Fruit fly (Drosophila melanogaster) whole organism, embryonic: ENCODE results near the gene CG3408.

Experiments used
- Atf3 ChIP-seq: fragments of 200-800 bp; sonication (Bioruptor generic); optimal IDR thresholded peaks from 3 replicates; lab custom pipeline; 2016; ENCODE audit warnings: missing biosample characterization, missing genetic modification characterization
- CG10147 ChIP-seq: fragments of 200-800 bp; sonication (Bioruptor generic); optimal IDR thresholded peaks from 2 replicates; lab custom pipeline; 2019; ENCODE audit warnings: missing biosample characterization, mild to moderate bottlenecking, missing genetic modification characterization, moderate library complexity
- CG10321 ChIP-seq: fragments of 200-800 bp; sonication (Bioruptor generic); IDR thresholded peaks from 2 replicates; pipeline ENCODE4 v1.3.6; 2022; ENCODE audit warnings: missing biosample characterization, missing genetic modification characterization
- CG11696 ChIP-seq: fragments of 200-800 bp; sonication (Bioruptor generic); IDR thresholded peaks from 2 replicates; pipeline ENCODE4 v1.3.6; 2022; ENCODE audit warnings: missing biosample characterization, missing genetic modification characterization
- CG13123 ChIP-seq: fragments of 200-800 bp; sonication (Bioruptor generic); optimal IDR thresholded peaks from 2 replicates; lab custom pipeline; 2016; ENCODE audit warnings: missing biosample characterization, missing genetic modification characterization
- CG13624 ChIP-seq: fragments of 200-800 bp; sonication (Bioruptor generic); optimal IDR thresholded peaks from 2 replicates; lab custom pipeline; 2016; ENCODE audit warnings: missing biosample characterization, missing genetic modification characterization
- CG13775 ChIP-seq: fragments of 200-800 bp; sonication (Bioruptor generic); optimal IDR thresholded peaks from 3 replicates; lab custom pipeline; 2017; ENCODE audit warnings: missing biosample characterization, mild to moderate bottlenecking, missing genetic modification characterization
- CG14667 ChIP-seq: fragments of 200-800 bp; sonication (Bioruptor generic); IDR thresholded peaks from 2 replicates; pipeline ENCODE4 v1.3.6; 2022; ENCODE audit warnings: missing biosample characterization, missing genetic modification characterization
- CG15601 ChIP-seq: fragments of 200-800 bp; sonication (Bioruptor generic); optimal IDR thresholded peaks from 3 replicates; lab custom pipeline; 2019; ENCODE audit warnings: missing biosample characterization, mild to moderate bottlenecking, missing genetic modification characterization, moderate library complexity
- CG15696 ChIP-seq: fragments of 200-800 bp; sonication (Bioruptor generic); optimal IDR thresholded peaks from 2 replicates; lab custom pipeline; 2019; ENCODE audit warnings: missing biosample characterization, mild to moderate bottlenecking, missing genetic modification characterization, moderate library complexity
- CG17829 ChIP-seq: fragments of 200-800 bp; optimal IDR thresholded peaks from 2 replicates; lab custom pipeline; 2019; ENCODE audit warnings: missing biosample characterization, mild to moderate bottlenecking, missing genetic modification characterization, moderate library complexity
- CG18619 ChIP-seq: fragments of 200-800 bp; sonication (Bioruptor generic); optimal IDR thresholded peaks from 3 replicates; lab custom pipeline; 2017; ENCODE audit warnings: missing biosample characterization, mild to moderate bottlenecking, missing genetic modification characterization
- CG2120 ChIP-seq: fragments of 200-800 bp; sonication (Bioruptor generic); optimal IDR thresholded peaks from 3 replicates; lab custom pipeline; 2016; ENCODE audit warnings: missing biosample characterization, missing genetic modification characterization
- CG31388 ChIP-seq: fragments of 200-800 bp; sonication (Bioruptor generic); optimal IDR thresholded peaks from 2 replicates; lab custom pipeline; 2016; ENCODE audit warnings: missing biosample characterization, missing genetic modification characterization
- CG33557 ChIP-seq: fragments of 200-800 bp; sonication (Bioruptor generic); optimal IDR thresholded peaks from 2 replicates; lab custom pipeline; 2019; ENCODE audit warnings: missing biosample characterization, mild to moderate bottlenecking, missing genetic modification characterization, moderate library complexity
- CG34224 ChIP-seq: fragments of 200-800 bp; sonication (Bioruptor generic); IDR thresholded peaks from 3 replicates; pipeline ENCODE4 v1.3.6; 2022; ENCODE audit warnings: missing biosample characterization, missing genetic modification characterization; ENCODE audit not compliant: partially characterized antibody
- CG34422 ChIP-seq: fragments of 200-800 bp; sonication (Bioruptor generic); IDR thresholded peaks from 3 replicates; pipeline ENCODE4 v1.3.6; 2022; ENCODE audit warnings: missing biosample characterization, missing genetic modification characterization
- CG43689 ChIP-seq: fragments of 200-800 bp; sonication (Bioruptor generic); IDR thresholded peaks from 2 replicates; pipeline ENCODE4 v1.3.6; 2022; ENCODE audit warnings: missing biosample characterization, missing genetic modification characterization
- CG4730 ChIP-seq: fragments of 200-800 bp; sonication (Bioruptor generic); IDR thresholded peaks from 2 replicates; pipeline ENCODE4 v1.3.6; 2022; ENCODE audit warnings: missing biosample characterization, missing genetic modification characterization
- CG4820 ChIP-seq: fragments of 200-800 bp; sonication (Bioruptor generic); optimal IDR thresholded peaks from 3 replicates; lab custom pipeline; 2016; ENCODE audit warnings: missing biosample characterization, missing genetic modification characterization
- CG5953 ChIP-seq: fragments of 200-800 bp; sonication (Bioruptor generic); IDR thresholded peaks from 2 replicates; pipeline ENCODE4 v1.3.6; 2022; ENCODE audit warnings: missing biosample characterization, missing genetic modification characterization
- CG8388 ChIP-seq: fragments of 200-800 bp; sonication (Bioruptor generic); optimal IDR thresholded peaks from 2 replicates; lab custom pipeline; 2019; ENCODE audit warnings: missing biosample characterization, mild to moderate bottlenecking, missing genetic modification characterization, moderate library complexity
- Drgx ChIP-seq: fragments of 200-800 bp; sonication (Bioruptor generic); IDR thresholded peaks from 2 replicates; pipeline ENCODE4 v1.3.6; 2022; ENCODE audit warnings: missing biosample characterization, missing genetic modification characterization
- Hey ChIP-seq: fragments of 200-800 bp; sonication (Bioruptor generic); optimal IDR thresholded peaks from 3 replicates; lab custom pipeline; 2018; ENCODE audit warnings: missing biosample characterization, mild to moderate bottlenecking, missing genetic modification characterization
- Hr39 ChIP-seq: fragments of >200 bp; optimal IDR thresholded peaks from 2 replicates; lab custom pipeline; 2017
- Nf-YB ChIP-seq: fragments of 200-800 bp; sonication (Bioruptor generic); optimal IDR thresholded peaks from 3 replicates; lab custom pipeline; 2019; ENCODE audit warnings: missing biosample characterization, mild to moderate bottlenecking, missing genetic modification characterization, moderate library complexity
- Opbp ChIP-seq: fragments of 200-800 bp; sonication (Bioruptor generic); IDR thresholded peaks from 3 replicates; pipeline ENCODE4 v1.3.6; 2022; ENCODE audit warnings: missing biosample characterization, missing genetic modification characterization; ENCODE audit not compliant: partially characterized antibody
- PHDP ChIP-seq: fragments of 200-800 bp; sonication (Bioruptor generic); optimal IDR thresholded peaks from 3 replicates; lab custom pipeline; 2018; ENCODE audit warnings: missing biosample characterization, mild to moderate bottlenecking, missing genetic modification characterization, moderate library complexity
- Taf1 ChIP-seq: fragments of 200-800 bp; sonication (Bioruptor generic); IDR thresholded peaks from 2 replicates; pipeline ENCODE4 v1.3.6; 2022; ENCODE audit warnings: missing biosample characterization, missing genetic modification characterization
- Tbp ChIP-seq: fragments of >200 bp; optimal IDR thresholded peaks from 2 replicates; lab custom pipeline; 2018; ENCODE audit warnings: missing biosample characterization, missing genetic modification characterization
- amos ChIP-seq: fragments of 200-800 bp; sonication (Bioruptor generic); IDR thresholded peaks from 2 replicates; pipeline ENCODE4 v1.3.6; 2022; ENCODE audit warnings: missing biosample characterization, missing genetic modification characterization; ENCODE audit not compliant: partially characterized antibody
- bigmax ChIP-seq: fragments of 200-800 bp; sonication (Bioruptor generic); optimal IDR thresholded peaks from 2 replicates; lab custom pipeline; 2018; ENCODE audit warnings: missing biosample characterization, mild to moderate bottlenecking, missing genetic modification characterization
- cato ChIP-seq: fragments of 200-800 bp; sonication (Bioruptor generic); optimal IDR thresholded peaks from 2 replicates; lab custom pipeline; 2016; ENCODE audit warnings: missing biosample characterization, missing genetic modification characterization, borderline replicate concordance
- chm ChIP-seq: fragments of 200-800 bp; sonication (Bioruptor generic); IDR thresholded peaks from 2 replicates; pipeline ENCODE4 v1.3.6; 2022; ENCODE audit warnings: missing biosample characterization, missing genetic modification characterization
- corto ChIP-seq: fragments of 200-800 bp; sonication (Bioruptor generic); optimal IDR thresholded peaks from 2 replicates; lab custom pipeline; 2016; ENCODE audit warnings: missing biosample characterization, mild to moderate bottlenecking, missing genetic modification characterization, moderate library complexity
- dati ChIP-seq: fragments of 200-800 bp; sonication (Bioruptor generic); IDR thresholded peaks from 2 replicates; pipeline ENCODE4 v1.3.6; 2022; ENCODE audit warnings: missing biosample characterization, missing genetic modification characterization
- gfzf ChIP-seq: fragments of 200-800 bp; sonication (Bioruptor generic); optimal IDR thresholded peaks from 2 replicates; lab custom pipeline; 2016; ENCODE audit warnings: missing biosample characterization, mild to moderate bottlenecking, missing genetic modification characterization, moderate library complexity
- luna ChIP-seq: fragments of 200-800 bp; sonication (Bioruptor generic); optimal IDR thresholded peaks from 2 replicates; lab custom pipeline; 2016; ENCODE audit warnings: missing biosample characterization, missing genetic modification characterization
- maf-S ChIP-seq: fragments of 200-800 bp; sonication (Bioruptor generic); optimal IDR thresholded peaks from 2 replicates; lab custom pipeline; 2016; ENCODE audit warnings: missing biosample characterization, missing genetic modification characterization
- mld ChIP-seq: fragments of 200-800 bp; sonication (Bioruptor generic); IDR thresholded peaks from 3 replicates; pipeline ENCODE4 v1.3.6; 2022; ENCODE audit warnings: missing biosample characterization, missing genetic modification characterization; ENCODE audit not compliant: partially characterized antibody
- nmo ChIP-seq: fragments of 200-800 bp; sonication (Bioruptor generic); optimal IDR thresholded peaks from 2 replicates; lab custom pipeline; 2018; ENCODE audit warnings: missing biosample characterization, mild to moderate bottlenecking, missing genetic modification characterization, moderate library complexity
- repo ChIP-seq: fragments of 200-800 bp; sonication (Bioruptor generic); optimal IDR thresholded peaks from 2 replicates; lab custom pipeline; 2016; ENCODE audit warnings: missing biosample characterization, missing genetic modification characterization
- run ChIP-seq: fragments of 200-800 bp; sonication (Bioruptor generic); optimal IDR thresholded peaks from 3 replicates; lab custom pipeline; 2018; ENCODE audit warnings: missing biosample characterization, mild to moderate bottlenecking, missing genetic modification characterization
- sens-2 ChIP-seq: fragments of 200-800 bp; sonication (Bioruptor generic); IDR thresholded peaks from 2 replicates; pipeline ENCODE4 v1.3.6; 2022; ENCODE audit warnings: missing biosample characterization, missing genetic modification characterization
- tll ChIP-seq, 2 experiments: fragments of 200-800 bp in 1 of 2; fragments of >200 bp in 1 of 2; sonication (Bioruptor generic) in 1 of 2; optimal IDR thresholded peaks; 2 replicates each; lab custom pipeline; 2017 to 2019; ENCODE audit warnings: missing biosample characterization in 2 of 2, missing genetic modification characterization in 2 of 2, mild to moderate bottlenecking in 1 of 2, moderate library complexity in 1 of 2
- toy ChIP-seq: fragments of 200-800 bp; sonication (Bioruptor generic); IDR thresholded peaks from 2 replicates; pipeline ENCODE4 v1.3.6; 2022; ENCODE audit warnings: missing biosample characterization, missing genetic modification characterization
- tup ChIP-seq: fragments of 200-800 bp; sonication (Bioruptor generic); optimal IDR thresholded peaks from 2 replicates; lab custom pipeline; 2016; ENCODE audit warnings: missing biosample characterization, mild to moderate bottlenecking, missing genetic modification characterization, moderate library complexity
- twi ChIP-seq: fragments of 200-800 bp; optimal IDR thresholded peaks from 2 replicates; lab custom pipeline; 2019; ENCODE audit warnings: missing biosample characterization, mild to moderate bottlenecking, missing genetic modification characterization, moderate library complexity
- zen ChIP-seq: fragments of 200-800 bp; sonication (Bioruptor generic); optimal IDR thresholded peaks from 3 replicates; lab custom pipeline; 2018; ENCODE audit warnings: missing biosample characterization, mild to moderate bottlenecking, missing genetic modification characterization, moderate library complexity
- zf30C ChIP-seq: fragments of 200-800 bp; sonication (Bioruptor generic); optimal IDR thresholded peaks from 3 replicates; lab custom pipeline; 2018; ENCODE audit warnings: missing biosample characterization, mild to moderate bottlenecking, missing genetic modification characterization

The CG3408 gene

dm6 chr3L:9503552-9504317 is 5.6 kb downstream of the CG3408 start (continued):
- TF ChIP-seq Atf3 (GFP tag; lab: Kevin White, UChicago), result no peak
- no peak; the same call in 1 of the 2 replicates for TF ChIP-seq Drgx (GFP tag; lab: Robert Waterston, UW)
- TF ChIP-seq CG13624 (GFP tag; lab: Kevin White, UChicago), result peak; percentile 2
- no peak for TF ChIP-seq run (tag; lab: Kevin White, UChicago)
- no peak for TF ChIP-seq CG15601 (tag; lab: Kevin White, UChicago)
- TF ChIP-seq Hey (tag; lab: Kevin White, UChicago), result no peak
- peak; percentile 10 for TF ChIP-seq CG17829 (tag; lab: Kevin White, UChicago)
- peak; percentile 23 for TF ChIP-seq nmo
- TF ChIP-seq CG34422 (GFP tag; lab: Robert Waterston, UW), result peak; percentile 41; the same call in 1 of the 3 replicates
- peak; percentile 20 for TF ChIP-seq zf30C
- TF ChIP-seq maf-S (GFP tag; lab: Kevin White, UChicago), result no peak
- no peak for TF ChIP-seq CG13123 (GFP tag; lab: Kevin White, UChicago)
- TF ChIP-seq twi (tag; lab: Kevin White, UChicago), result peak; percentile 30
- TF ChIP-seq CG2120 (GFP tag; lab: Kevin White, UChicago), result no peak
- no peak for TF ChIP-seq CG11696 (GFP tag; lab: Robert Waterston, UW)
- no peak for TF ChIP-seq Nf-YB (GFP tag; lab: Kevin White, UChicago)
- no peak for TF ChIP-seq PHDP
- TF ChIP-seq CG34224 (GFP tag; lab: Robert Waterston, UW), result no peak
- no peak for TF ChIP-seq repo (GFP tag; lab: Kevin White, UChicago)
- no peak for TF ChIP-seq dati (GFP tag; lab: Robert Waterston, UW)
- no peak for TF ChIP-seq Tbp (GFP tag; lab: Kevin White, UChicago)
- TF ChIP-seq tup (GFP tag; lab: Kevin White, UChicago), result no peak
- no peak for TF ChIP-seq CG18619 (GFP tag; lab: Kevin White, UChicago)
- TF ChIP-seq zen, result peak; percentile 29
- no peak for TF ChIP-seq Hr39 (lab: Kevin White, UChicago)
- no peak for TF ChIP-seq luna
- no peak for TF ChIP-seq CG8388
- no peak for TF ChIP-seq tll (GFP tag; optimal IDR thresholded peaks at IDR 0.05; lab: Kevin White, UChicago)
- TF ChIP-seq bigmax (GFP tag; lab: Kevin White, UChicago), result no peak
- TF ChIP-seq CG33557 (GFP tag; lab: Kevin White, UChicago), result no peak
- TF ChIP-seq Opbp (GFP tag; lab: Robert Waterston, UW), result no peak
- TF ChIP-seq CG4730 (GFP tag; lab: Robert Waterston, UW), result no peak
- no peak for TF ChIP-seq CG5953
- no peak for TF ChIP-seq CG4820 (GFP tag; lab: Kevin White, UChicago)
- TF ChIP-seq cato, result no peak
- no peak for TF ChIP-seq CG31388
- TF ChIP-seq CG10321 (GFP tag; lab: Robert Waterston, UW), result no peak
- no peak for TF ChIP-seq amos (GFP tag; lab: Robert Waterston, UW)
- TF ChIP-seq chm (GFP tag; lab: Robert Waterston, UW), result no peak
- TF ChIP-seq CG15696 (tag; lab: Kevin White, UChicago), result no peak
- no peak for TF ChIP-seq corto
- no peak for TF ChIP-seq CG43689 (GFP tag; lab: Robert Waterston, UW)
- no peak for TF ChIP-seq toy (GFP tag; lab: Robert Waterston, UW)
- no peak for TF ChIP-seq gfzf (GFP tag; lab: Kevin White, UChicago)
- no peak for TF ChIP-seq mld (GFP tag; lab: Robert Waterston, UW)
- TF ChIP-seq CG10147 (GFP tag; lab: Kevin White, UChicago), result no peak
- no peak for TF ChIP-seq CG13775 (GFP tag; lab: Kevin White, UChicago)
- no peak for TF ChIP-seq sens-2 (GFP tag; lab: Robert Waterston, UW)
- no peak for TF ChIP-seq CG14667 (GFP tag; lab: Robert Waterston, UW)
- TF ChIP-seq Taf1 (GFP tag; lab: Robert Waterston, UW), result no peak; the same call in 1 of the 2 replicates
